Worm (Caenorhabditis elegans): Measurements from ENCODE around the gene nono-1.

Gene nono-1

ce11 chrIII:5938790-5939452 lies 19.1 kb downstream of the nono-1 start (continued):
- TF ChIP-seq lsl-1 (GFP tag; optimal IDR thresholded peaks at IDR 0.05) (peak; percentile 89), F49E8.2 (tag; optimal IDR thresholded peaks at IDR 0.05; ENCODE audit: insufficient read depth) (peak; percentile 52), madf-8 (GFP tag; conservative IDR thresholded peaks at IDR 0.05) (peak; percentile 88), tlf-1 (GFP tag; optimal IDR thresholded peaks at IDR 0.05) (peak; percentile 70), athp-1 (tag; optimal IDR thresholded peaks at IDR 0.05) (peak; percentile 10), dpl-1 (GFP tag; optimal IDR thresholded peaks at IDR 0.05) (peak; percentile 75), xnd-1 (tag; optimal IDR thresholded peaks at IDR 0.05) (peak; percentile 86), snpc-1.3 (tag; optimal IDR thresholded peaks at IDR 0.05; ENCODE audit: insufficient read depth) (peak; percentile 26), rcor-1 (GFP tag; IDR thresholded peaks at IDR 0.05) (peak; percentile 64), hrde-1 (tag; optimal IDR thresholded peaks at IDR 0.05; ENCODE audit: borderline replicate concordance) (peak; percentile 54), Y53F4B.3 (GFP tag; IDR thresholded peaks at IDR 0.05) (no peak), him-1 (tag; optimal IDR thresholded peaks at IDR 0.05) (peak; percentile 22), nhr-80 (tag; optimal IDR thresholded peaks at IDR 0.05) (peak; percentile 46), akir-1 (GFP tag; optimal IDR thresholded peaks at IDR 0.05) (no peak), madf-3 (GFP tag; IDR thresholded peaks at IDR 0.05) (peak; percentile 96), lin-54 (GFP tag; optimal IDR thresholded peaks at IDR 0.05) (peak; percentile 75), egl-44 (GFP tag; IDR thresholded peaks at IDR 0.05) (no peak), T07F8.4 (tag; optimal IDR thresholded peaks at IDR 0.05) (peak; percentile 13), chd-7 (tag; optimal IDR thresholded peaks at IDR 0.05) (no peak), snpc-4 (GFP tag; optimal IDR thresholded peaks at IDR 0.05) (no peak), snpc-4 (tag; optimal IDR thresholded peaks at IDR 0.05) (peak in 1 of 4 experiments; percentile 34), lin-35 (GFP tag; optimal IDR thresholded peaks at IDR 0.05) (peak in 1 of 3 experiments; percentile 35), unc-130 (GFP tag; optimal IDR thresholded peaks at IDR 0.05) (peak; percentile 75)

- TF ChIP-seq ekl-4 (GFP tag; IDR thresholded peaks at IDR 0.05) (0 out of 2 replicates have a peak, but pooled peaks have one; percentile 16), zim-3 (tag; optimal IDR thresholded peaks at IDR 0.05) (no peak), bed-2 (GFP tag; IDR thresholded peaks at IDR 0.05) (no peak), C06A6.2 (GFP tag; conservative IDR thresholded peaks at IDR 0.05) (peak; percentile 46; the same call in 1 of the 2 replicates), lin-40 (tag; optimal IDR thresholded peaks at IDR 0.05) (peak; percentile 61), B0336.3 (GFP tag; IDR thresholded peaks at IDR 0.05) (no peak), ztf-3 (GFP tag; optimal IDR thresholded peaks at IDR 0.05) (no peak), hmg-20 (GFP tag; IDR thresholded peaks at IDR 0.05) (no peak), T07F8.4 (tag; optimal IDR thresholded peaks at IDR 0.05) (no peak), hlh-12 (tag; optimal IDR thresholded peaks at IDR 0.05) (no peak), C17E4.6 (GFP tag; IDR thresholded peaks at IDR 0.05) (no peak), lin-35 (GFP tag; optimal IDR thresholded peaks at IDR 0.05) (peak in 1 of 3 experiments; percentile 29), lir-1 (GFP tag; conservative IDR thresholded peaks at IDR 0.05) (no peak), attf-5 (GFP tag; optimal IDR thresholded peaks at IDR 0.05) (peak; percentile 27), ama-1 (optimal IDR thresholded peaks at IDR 0.05) (no peak), ama-1 (GFP tag; optimal IDR thresholded peaks at IDR 0.05) (no peak), F55B11.4 (tag; optimal IDR thresholded peaks at IDR 0.05; ENCODE audit: borderline replicate concordance, insufficient read depth) (no peak), ztf-22 (GFP tag; optimal IDR thresholded peaks at IDR 0.05) (no peak), F57A8.1 (GFP tag; optimal IDR thresholded peaks at IDR 0.05) (no peak), ceh-27 (GFP tag; optimal IDR thresholded peaks at IDR 0.05) (peak; percentile 17), nfyb-1 (GFP tag; IDR thresholded peaks at IDR 0.05) (no peak), bed-1 (GFP tag; IDR thresholded peaks at IDR 0.05) (no peak), hrde-1 (tag; optimal IDR thresholded peaks at IDR 0.05; ENCODE audit: borderline replicate concordance) (no peak), hsf-1 (GFP tag; IDR thresholded peaks at IDR 0.05) (no peak), hmg-1.2 (GFP tag; IDR thresholded peaks at IDR 0.05) (no peak), F33H1.4 (GFP tag; IDR thresholded peaks at IDR 0.05) (no peak), ztf-25 (GFP tag; IDR thresholded peaks at IDR 0.05) (no peak), egl-44 (GFP tag; IDR thresholded peaks at IDR 0.05) (no peak)
Measured at ce11 chrIII:5938013-5938412, 20.0 kb downstream of the nono-1 start.
